Worm (Caenorhabditis elegans): ENCODE data around the gene srh-68.

The srh-68 gene

ce11 chrII:12555579-12555978 lies 48.4 kb downstream of the srh-68 start, which contains the start of gene F49C5.11:
Gene F49C5.11 (plus strand): TSS chrII:12555879.
- TF ChIP-seq C38D4.7 (GFP tag; optimal IDR thresholded peaks at IDR 0.05) (no peak), tbx-7 (tag; optimal IDR thresholded peaks at IDR 0.05) (no peak)

Data from whole organism, late embryonic.